Fruit fly (Drosophila melanogaster) whole organism, embryonic: Measurements from ENCODE around the gene mbm.

Experiments used
- Awh ChIP-seq: fragments of 200-800 bp; sonication (Bioruptor generic); IDR thresholded peaks from 2 replicates; pipeline ENCODE4, ENCODE4 v1.3.6; 2022; ENCODE audit warnings: missing biosample characterization, missing genetic modification characterization
- CG10267 ChIP-seq: fragments of 200-800 bp; sonication (Bioruptor generic); optimal IDR thresholded peaks from 2 replicates; lab custom pipeline; 2018; ENCODE audit warnings: missing biosample characterization, mild to moderate bottlenecking, missing genetic modification characterization, moderate library complexity
- CG10274 ChIP-seq: fragments of 200-800 bp; sonication (Bioruptor generic); optimal IDR thresholded peaks from 3 replicates; lab custom pipeline; 2017; ENCODE audit warnings: missing biosample characterization, mild to moderate bottlenecking, missing genetic modification characterization
- CG10959 ChIP-seq: fragments of 200-800 bp; sonication (Bioruptor generic); IDR thresholded peaks from 2 replicates; pipeline ENCODE4 v1.3.6; 2022; ENCODE audit warnings: missing biosample characterization, missing genetic modification characterization
- CG11504 ChIP-seq: fragments of 200-800 bp; sonication (Bioruptor generic); optimal IDR thresholded peaks from 3 replicates; lab custom pipeline; 2019; ENCODE audit warnings: missing biosample characterization, mild to moderate bottlenecking, missing genetic modification characterization, moderate library complexity
- CG12219 ChIP-seq: fragments of 200-800 bp; sonication (Bioruptor generic); optimal IDR thresholded peaks from 3 replicates; lab custom pipeline; 2018; ENCODE audit warnings: missing biosample characterization, mild to moderate bottlenecking, missing genetic modification characterization
- CG14860 ChIP-seq: fragments of 200-800 bp; sonication (Bioruptor generic); IDR thresholded peaks from 3 replicates; pipeline ENCODE4 v1.3.6; 2022; ENCODE audit warnings: missing biosample characterization, missing genetic modification characterization; ENCODE audit not compliant: partially characterized antibody
- CG2129 ChIP-seq: fragments of 200-800 bp; sonication (Bioruptor generic); IDR thresholded peaks from 2 replicates; pipeline ENCODE4 v1.3.6; 2022; ENCODE audit warnings: missing biosample characterization, missing genetic modification characterization; ENCODE audit not compliant: partially characterized antibody
- CG31365 ChIP-seq: fragments of 200-800 bp; sonication (Bioruptor generic); optimal IDR thresholded peaks from 2 replicates; lab custom pipeline; 2018; ENCODE audit warnings: missing biosample characterization, mild to moderate bottlenecking, missing genetic modification characterization
- CG34376 ChIP-seq: fragments of 200-800 bp; sonication (Bioruptor generic); optimal IDR thresholded peaks from 2 replicates; lab custom pipeline; 2018; ENCODE audit warnings: missing biosample characterization, mild to moderate bottlenecking, missing genetic modification characterization
- CG4730 ChIP-seq: fragments of 200-800 bp; sonication (Bioruptor generic); IDR thresholded peaks from 2 replicates; pipeline ENCODE4 v1.3.6; 2022; ENCODE audit warnings: missing biosample characterization, missing genetic modification characterization
- CG4820 ChIP-seq: fragments of 200-800 bp; sonication (Bioruptor generic); optimal IDR thresholded peaks from 3 replicates; lab custom pipeline; 2016; ENCODE audit warnings: missing biosample characterization, missing genetic modification characterization
- CG6254 ChIP-seq: fragments of 200-800 bp; sonication (Bioruptor generic); optimal IDR thresholded peaks from 3 replicates; lab custom pipeline; 2017; ENCODE audit warnings: mild to moderate bottlenecking, missing biosample characterization, missing genetic modification reagents, missing genetic modification characterization
- CG6272 ChIP-seq: fragments of 200-800 bp; sonication (Bioruptor generic); IDR thresholded peaks from 2 replicates; pipeline ENCODE4 v1.3.6; 2022; ENCODE audit warnings: missing biosample characterization, missing genetic modification characterization
- D19B ChIP-seq: fragments of 200-800 bp; sonication (Bioruptor generic); optimal IDR thresholded peaks from 2 replicates; lab custom pipeline; 2017; ENCODE audit warnings: missing biosample characterization, mild to moderate bottlenecking, missing genetic modification characterization
- Dip3 ChIP-seq: fragments of 200-800 bp; sonication (Bioruptor generic); optimal IDR thresholded peaks from 3 replicates; lab custom pipeline; 2016; ENCODE audit warnings: missing biosample characterization, missing genetic modification characterization
- E2f2 ChIP-seq: fragments of 200-800 bp; sonication (Bioruptor generic); IDR thresholded peaks from 2 replicates; pipeline ENCODE4 v1.3.6; 2022; ENCODE audit warnings: missing biosample characterization, missing genetic modification characterization
- H2.0 ChIP-seq: fragments of 200-800 bp; sonication (Bioruptor generic); IDR thresholded peaks from 2 replicates; pipeline ENCODE4 v1.3.6; 2022; ENCODE audit warnings: missing biosample characterization, missing genetic modification characterization
- HLH4C ChIP-seq: fragments of 200-800 bp; sonication (Bioruptor generic); IDR thresholded peaks from 3 replicates; pipeline ENCODE4 v1.3.6; 2022; ENCODE audit warnings: missing biosample characterization, missing genetic modification characterization; ENCODE audit not compliant: partially characterized antibody
- HmgD ChIP-seq: fragments of 200-800 bp; sonication (Bioruptor generic); optimal IDR thresholded peaks from 3 replicates; lab custom pipeline; 2016; ENCODE audit warnings: missing biosample characterization, missing genetic modification characterization
- Lpt ChIP-seq: fragments of >200 bp; optimal IDR thresholded peaks from 2 replicates; lab custom pipeline; 2018; ENCODE audit warnings: missing biosample characterization, missing genetic modification characterization
- MBD-R2 ChIP-seq: fragments of 200-800 bp; sonication (Bioruptor generic); IDR thresholded peaks from 2 replicates; pipeline ENCODE4 v1.3.6; 2022; ENCODE audit warnings: missing biosample characterization, missing genetic modification characterization
- Nf-YB ChIP-seq: fragments of 200-800 bp; sonication (Bioruptor generic); optimal IDR thresholded peaks from 3 replicates; lab custom pipeline; 2019; ENCODE audit warnings: missing biosample characterization, mild to moderate bottlenecking, missing genetic modification characterization, moderate library complexity
- Pdp1 ChIP-seq, 2 experiments: fragments of 200-800 bp; sonication (Bioruptor generic); optimal IDR thresholded peaks; 3 replicates each; lab custom pipeline; 2016; ENCODE audit warnings: missing biosample characterization in 2 of 2, missing genetic modification characterization in 2 of 2, mild to moderate bottlenecking in 1 of 2, moderate library complexity in 1 of 2
- Rfx ChIP-seq: fragments of 200-800 bp; sonication (Bioruptor generic); IDR thresholded peaks from 2 replicates; pipeline ENCODE4 v1.3.6; 2022; ENCODE audit warnings: missing biosample characterization, missing genetic modification characterization
- Scr ChIP-seq: fragments of 200-800 bp; sonication (Bioruptor generic); IDR thresholded peaks from 2 replicates; pipeline ENCODE4 v1.3.6; 2022; ENCODE audit warnings: missing biosample characterization, missing genetic modification characterization; ENCODE audit not compliant: partially characterized antibody
- Spps ChIP-seq: fragments of 200-800 bp; sonication (Bioruptor generic); optimal IDR thresholded peaks from 2 replicates; lab custom pipeline; 2018; ENCODE audit warnings: missing biosample characterization, mild to moderate bottlenecking, missing genetic modification characterization
- Sry-δ ChIP-seq: fragments of 200-800 bp; sonication (Bioruptor generic); optimal IDR thresholded peaks from 2 replicates; lab custom pipeline; 2016; ENCODE audit warnings: missing biosample characterization, missing genetic modification characterization
- Usf ChIP-seq: fragments of 200-800 bp; sonication (Bioruptor generic); optimal IDR thresholded peaks from 2 replicates; lab custom pipeline; 2017; ENCODE audit warnings: missing genotype, missing biosample characterization, missing genetic modification characterization
- ac ChIP-seq: fragments of 200-800 bp; sonication (Bioruptor generic); optimal IDR thresholded peaks from 3 replicates; lab custom pipeline; 2017; ENCODE audit warnings: missing biosample characterization, mild to moderate bottlenecking, missing genetic modification characterization
- ato ChIP-seq: fragments of 200-800 bp; sonication (Bioruptor generic); IDR thresholded peaks from 2 replicates; pipeline ENCODE4 v1.3.6; 2022; ENCODE audit warnings: missing biosample characterization, missing genetic modification characterization; ENCODE audit not compliant: partially characterized antibody
- dpn ChIP-seq, 2 experiments: fragments of 200-800 bp; sonication (Bioruptor generic); optimal IDR thresholded peaks; 3 replicates each; lab custom pipeline; 2016; ENCODE audit warnings: missing biosample characterization in 2 of 2, missing genetic modification characterization in 2 of 2
- dysf ChIP-seq: fragments of 200-800 bp; sonication (Bioruptor generic); IDR thresholded peaks from 3 replicates; pipeline ENCODE4 v1.3.6; 2022; ENCODE audit warnings: missing biosample characterization, missing genetic modification characterization
- fd64A ChIP-seq: fragments of 200-800 bp; sonication (Bioruptor generic); optimal IDR thresholded peaks from 3 replicates; lab custom pipeline; 2018; ENCODE audit warnings: missing biosample characterization, mild to moderate bottlenecking, missing genetic modification characterization
- fu2 ChIP-seq: fragments of 200-800 bp; sonication (Bioruptor generic); optimal IDR thresholded peaks from 2 replicates; lab custom pipeline; 2016; ENCODE audit warnings: missing biosample characterization, missing genetic modification characterization
- gce ChIP-seq: fragments of 200-800 bp; sonication (Bioruptor generic); IDR thresholded peaks from 3 replicates; pipeline ENCODE4 v1.3.6; 2022; ENCODE audit warnings: missing biosample characterization, missing genetic modification characterization
- gro ChIP-seq: fragments of 200-800 bp; sonication (Bioruptor generic); optimal IDR thresholded peaks from 2 replicates; lab custom pipeline; 2016; ENCODE audit warnings: missing biosample characterization, missing genetic modification characterization
- ham ChIP-seq: fragments of 200-800 bp; sonication (Bioruptor generic); IDR thresholded peaks from 2 replicates; pipeline ENCODE4 v1.3.6; 2022; ENCODE audit warnings: missing biosample characterization, missing genetic modification characterization
- her ChIP-seq: fragments of 200-800 bp; sonication (Bioruptor generic); optimal IDR thresholded peaks from 2 replicates; lab custom pipeline; 2016; ENCODE audit warnings: missing biosample characterization, missing genetic modification characterization
- knrl ChIP-seq: fragments of 200-800 bp; sonication (Bioruptor generic); IDR thresholded peaks from 3 replicates; pipeline ENCODE4 v1.3.6; 2022; ENCODE audit warnings: missing biosample characterization, missing genetic modification characterization; ENCODE audit not compliant: partially characterized antibody
- mirr ChIP-seq: fragments of 200-800 bp; sonication (Bioruptor generic); optimal IDR thresholded peaks from 3 replicates; lab custom pipeline; 2018; ENCODE audit warnings: missing biosample characterization, mild to moderate bottlenecking, missing genetic modification characterization
- nmo ChIP-seq: fragments of 200-800 bp; sonication (Bioruptor generic); optimal IDR thresholded peaks from 2 replicates; lab custom pipeline; 2018; ENCODE audit warnings: missing biosample characterization, mild to moderate bottlenecking, missing genetic modification characterization, moderate library complexity
- odd ChIP-seq: fragments of 200-800 bp; sonication (Bioruptor generic); optimal IDR thresholded peaks from 2 replicates; lab custom pipeline; 2017; ENCODE audit warnings: missing biosample characterization, mild to moderate bottlenecking, missing genetic modification characterization
- pb ChIP-seq: fragments of 200-800 bp; sonication (Bioruptor generic); optimal IDR thresholded peaks from 3 replicates; lab custom pipeline; 2016; ENCODE audit warnings: missing biosample characterization, missing genetic modification characterization
- pho ChIP-seq: fragments of 200-800 bp; sonication (Bioruptor generic); optimal IDR thresholded peaks from 2 replicates; lab custom pipeline; 2016; ENCODE audit warnings: missing biosample characterization, missing genetic modification characterization
- salm ChIP-seq: fragments of 200-800 bp; sonication (Bioruptor generic); optimal IDR thresholded peaks from 2 replicates; lab custom pipeline; 2018; ENCODE audit warnings: missing biosample characterization, mild to moderate bottlenecking, missing genetic modification characterization
- sc ChIP-seq, 3 experiments: fragments of >200 bp in 2 of 3; fragments of 200-800 bp in 1 of 3; sonication (Bioruptor generic) in 1 of 3; optimal IDR thresholded peaks; 2 replicates in 2 of 3; 3 replicates in 1 of 3; lab custom pipeline; 2017; ENCODE audit warnings: mild to moderate bottlenecking in 1 of 3, missing biosample characterization in 1 of 3, missing genetic modification characterization in 1 of 3, missing genetic modification reagents in 1 of 3
- sens ChIP-seq: fragments of 200-800 bp; sonication (Bioruptor generic); peaks from one replicate; lab custom pipeline; 2016; ENCODE audit warnings: missing biosample characterization, missing genetic modification characterization
- tup ChIP-seq: fragments of 200-800 bp; sonication (Bioruptor generic); optimal IDR thresholded peaks from 2 replicates; lab custom pipeline; 2016; ENCODE audit warnings: missing biosample characterization, mild to moderate bottlenecking, missing genetic modification characterization, moderate library complexity
- zen2 ChIP-seq: fragments of 200-800 bp; sonication (Bioruptor generic); IDR thresholded peaks from 3 replicates; pipeline ENCODE4 v1.3.6; 2022; ENCODE audit warnings: missing biosample characterization, missing genetic modification characterization; ENCODE audit not compliant: partially characterized antibody

The mbm gene

dm6 chr2L:283071-283482, 9.6 kb upstream of the mbm start, which contains the start of gene CG11601 (continued):
- TF ChIP-seq Lpt (GFP tag; lab: Kevin White, UChicago) (no peak), CG10274 (GFP tag; lab: Kevin White, UChicago) (no peak), Usf (GFP tag; lab: Kevin White, UChicago) (no peak), E2f2 (peak; percentile 72), Scr (GFP tag; lab: Robert Waterston, UW) (peak; percentile 34), nmo (GFP tag; lab: Kevin White, UChicago) (peak; percentile 63), Sry-δ (GFP tag; lab: Kevin White, UChicago) (peak; percentile 77), CG31365 (tag; lab: Kevin White, UChicago) (peak; percentile 27), dpn (GFP tag; optimal IDR thresholded peaks at IDR 0.05; lab: Kevin White, UChicago) (peak in 1 of 2 experiments; percentile 29), sens (peak; percentile 75), Awh (GFP tag; lab: Robert Waterston, UW) (no peak), fu2 (GFP tag; lab: Kevin White, UChicago) (peak; percentile 39), sc (optimal IDR thresholded peaks at IDR 0.05; lab: Kevin White, UChicago) (no peak), sc (GFP tag; optimal IDR thresholded peaks at IDR 0.05; lab: Kevin White, UChicago) (no peak), ato (no peak), Dip3 (GFP tag; lab: Kevin White, UChicago) (peak; percentile 6), CG4730 (GFP tag; lab: Robert Waterston, UW) (no peak), CG11504 (tag; lab: Kevin White, UChicago) (peak; percentile 29), odd (GFP tag; lab: Kevin White, UChicago) (no peak), dysf (GFP tag; lab: Robert Waterston, UW) (peak; percentile 60), CG4820 (GFP tag; lab: Kevin White, UChicago) (peak; percentile 26), mirr (no peak), Rfx (peak; percentile 78), knrl (peak; percentile 57; the same call in 2 of the 3 replicates), Nf-YB (no peak), CG34376 (GFP tag; lab: Kevin White, UChicago) (no peak), CG6254 (GFP tag; lab: Kevin White, UChicago) (no peak), CG10959 (GFP tag; lab: Robert Waterston, UW) (no peak), pb (no peak), ac (GFP tag; lab: Kevin White, UChicago) (no peak), tup (no peak), zen2 (GFP tag; lab: Robert Waterston, UW) (no peak), ham (GFP tag; lab: Robert Waterston, UW) (no peak), gce (GFP tag; lab: Robert Waterston, UW) (no peak), fd64A (GFP tag; lab: Kevin White, UChicago) (no peak), CG2129 (no peak), HmgD (GFP tag; lab: Kevin White, UChicago) (no peak), her (peak; percentile 52), gro (GFP tag; lab: Kevin White, UChicago) (peak; percentile 21), D19B (no peak), CG14860 (GFP tag; lab: Robert Waterston, UW) (no peak), CG12219 (GFP tag; lab: Kevin White, UChicago) (no peak), MBD-R2 (GFP tag; lab: Robert Waterston, UW) (peak; percentile 89), CG6272 (GFP tag; lab: Robert Waterston, UW) (peak; percentile 34; the same call in 1 of the 2 replicates), H2.0 (GFP tag; lab: Robert Waterston, UW) (no peak), Pdp1 (GFP tag; optimal IDR thresholded peaks at IDR 0.05; lab: Kevin White, UChicago) (peak in 1 of 2 experiments; percentile 57), HLH4C (GFP tag; lab: Robert Waterston, UW) (peak; percentile 51; the same call in 2 of the 3 replicates), salm (tag; lab: Kevin White, UChicago) (no peak), Spps (tag; lab: Kevin White, UChicago) (no peak), CG10267 (no peak), pho (GFP tag; lab: Kevin White, UChicago) (peak; percentile 59)
